Fruit fly (Drosophila melanogaster): ENCODE results near the gene Naglu.

Naglu gene

DNA sequence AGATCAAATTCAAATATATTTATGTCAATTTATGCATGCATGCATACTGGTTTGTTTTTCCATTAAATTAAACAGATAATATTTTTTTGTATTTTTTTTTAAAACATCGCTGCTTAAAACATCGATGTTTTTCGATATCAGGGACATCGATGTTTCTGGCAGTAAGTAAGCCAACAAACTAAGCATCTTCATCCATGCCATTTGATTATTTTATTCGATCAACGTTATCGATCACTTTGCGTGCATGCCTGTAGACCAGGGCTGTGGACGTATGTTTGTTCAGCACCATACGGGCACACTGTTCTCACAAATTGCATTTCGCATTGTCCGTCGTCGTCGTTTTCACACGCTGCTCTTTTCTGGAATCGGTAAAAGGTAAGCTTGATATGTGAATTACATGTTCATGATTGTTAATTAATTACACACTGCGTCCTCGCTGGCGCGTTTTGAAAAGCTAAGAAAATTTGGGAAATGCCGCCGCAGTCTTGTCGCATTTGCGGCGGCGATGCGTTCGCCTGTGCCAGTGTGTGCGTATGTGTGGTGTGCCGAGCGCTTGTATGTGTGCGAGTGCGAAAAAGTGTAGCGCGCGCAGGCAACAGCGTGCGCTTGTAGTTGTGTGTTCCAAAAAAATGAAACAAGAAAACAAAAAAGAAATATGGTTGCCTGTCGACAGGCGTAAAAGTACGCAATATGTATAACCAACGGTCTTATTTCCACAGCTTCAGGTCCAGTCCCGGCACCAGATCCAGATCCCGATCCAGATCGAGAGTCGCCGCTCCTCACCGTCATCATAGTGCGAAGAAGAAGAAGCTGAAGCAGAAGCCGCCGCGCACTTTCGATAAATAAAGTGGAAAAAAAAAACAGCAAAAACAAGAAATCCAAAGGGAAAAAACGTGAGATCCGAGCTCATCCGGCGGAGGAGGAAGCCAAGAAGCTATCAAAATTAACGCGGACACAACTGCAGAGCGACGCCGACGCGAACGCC is 8.1 kb downstream of the Naglu start, which contains the start of gene emb (continued):
- TF ChIP-seq tin (GFP tag; optimal IDR thresholded peaks at IDR 0.05) = peak; percentile 34
- TF ChIP-seq zfh2 (GFP tag; optimal IDR thresholded peaks at IDR 0.05) = peak; percentile 60
- TF ChIP-seq sens-2 (GFP tag; IDR thresholded peaks at IDR 0.05) = no peak
- TF ChIP-seq jing (GFP tag; optimal IDR thresholded peaks at IDR 0.05) = no peak
- no peak for TF ChIP-seq dati (GFP tag; IDR thresholded peaks at IDR 0.05)
- TF ChIP-seq pho (GFP tag; optimal IDR thresholded peaks at IDR 0.05) = peak; percentile 65
- no peak for TF ChIP-seq peb (GFP tag; IDR thresholded peaks at IDR 0.05)
- no peak for TF ChIP-seq sr (GFP tag; IDR thresholded peaks at IDR 0.05)
- no peak for TF ChIP-seq HLH3B (GFP tag; IDR thresholded peaks at IDR 0.05)
- no peak for TF ChIP-seq CG32772 (GFP tag; IDR thresholded peaks at IDR 0.05)
- TF ChIP-seq dmrt11E (tag; optimal IDR thresholded peaks at IDR 0.05) = peak; percentile 48
- TF ChIP-seq eve (GFP tag; optimal IDR thresholded peaks at IDR 0.05) = no peak
- no peak for TF ChIP-seq Neu2 (GFP tag; optimal IDR thresholded peaks at IDR 0.05; ENCODE audit: borderline replicate concordance)
- peak; percentile 59 for TF ChIP-seq Myb (GFP tag; optimal IDR thresholded peaks at IDR 0.05)
- TF ChIP-seq CG12071 (GFP tag; optimal IDR thresholded peaks at IDR 0.05) = no peak
- no peak for TF ChIP-seq Dfd (GFP tag; optimal IDR thresholded peaks at IDR 0.05)
- peak; percentile 55 for TF ChIP-seq vvl (GFP tag; IDR thresholded peaks at IDR 0.05)
- TF ChIP-seq Hmr (GFP tag; optimal IDR thresholded peaks at IDR 0.05) = peak; percentile 80
- peak; percentile 58 for TF ChIP-seq jumu (GFP tag; optimal IDR thresholded peaks at IDR 0.05)
- TF ChIP-seq CG8765 (GFP tag; IDR thresholded peaks at IDR 0.05) = no peak
- no peak for TF ChIP-seq z (GFP tag; IDR thresholded peaks at IDR 0.05)
- no peak for TF ChIP-seq Optix (GFP tag; IDR thresholded peaks at IDR 0.05)
- TF ChIP-seq PHDP (tag; optimal IDR thresholded peaks at IDR 0.05) = no peak
- TF ChIP-seq oc (tag; optimal IDR thresholded peaks at IDR 0.05) = no peak
- TF ChIP-seq CG13775 (GFP tag; optimal IDR thresholded peaks at IDR 0.05) = peak; percentile 55
- TF ChIP-seq hb (GFP tag; IDR thresholded peaks at IDR 0.05; ENCODE audit: partially characterized antibody) = peak; percentile 99
- TF ChIP-seq fu2 (GFP tag; optimal IDR thresholded peaks at IDR 0.05) = peak; percentile 64
- peak; percentile 42 for TF ChIP-seq CG18262 (tag; optimal IDR thresholded peaks at IDR 0.05)
- TF ChIP-seq Max (GFP tag; optimal IDR thresholded peaks at IDR 0.05) = peak; percentile 49
- no peak for TF ChIP-seq ash1 (GFP tag; optimal IDR thresholded peaks at IDR 0.05)
- no peak for TF ChIP-seq seq (GFP tag; IDR thresholded peaks at IDR 0.05)
- peak; percentile 68 for TF ChIP-seq CG9437 (GFP tag; optimal IDR thresholded peaks at IDR 0.05)
- peak; percentile 93 for TF ChIP-seq sna (GFP tag; IDR thresholded peaks at IDR 0.05; ENCODE audit: partially characterized antibody)
- peak; percentile 40 for TF ChIP-seq CG1233 (GFP tag; optimal IDR thresholded peaks at IDR 0.05)
- no peak for TF ChIP-seq abd-A (tag; optimal IDR thresholded peaks at IDR 0.05)
- TF ChIP-seq dysf (GFP tag; IDR thresholded peaks at IDR 0.05) = peak; percentile 57; the same call in 2 of the 3 replicates
- peak; percentile 62 for TF ChIP-seq mam (GFP tag; optimal IDR thresholded peaks at IDR 0.05)
- TF ChIP-seq CG14860 (GFP tag; IDR thresholded peaks at IDR 0.05; ENCODE audit: partially characterized antibody) = peak; percentile 99
- peak; percentile 75 for TF ChIP-seq rib (GFP tag; IDR thresholded peaks at IDR 0.05)
- peak; percentile 29 for TF ChIP-seq CG18764 (GFP tag; optimal IDR thresholded peaks at IDR 0.05)
- peak; percentile 44 for TF ChIP-seq CG8924 (tag; optimal IDR thresholded peaks at IDR 0.05)
- TF ChIP-seq CG10267 (tag; optimal IDR thresholded peaks at IDR 0.05) = peak; percentile 74
- peak; percentile 36; the same call in 1 of the 3 replicates for TF ChIP-seq zfh1 (GFP tag; IDR thresholded peaks at IDR 0.05)
- peak; percentile 99 for TF ChIP-seq cg (GFP tag; optimal IDR thresholded peaks at IDR 0.05)
- peak; percentile 67 for TF ChIP-seq lilli (GFP tag; optimal IDR thresholded peaks at IDR 0.05)
- TF ChIP-seq pnt (GFP tag; optimal IDR thresholded peaks at IDR 0.05) = no peak
- TF ChIP-seq GATAe (GFP tag; conservative IDR thresholded peaks at IDR 0.05) = no peak
- TF ChIP-seq da (GFP tag; optimal IDR thresholded peaks at IDR 0.05) = no peak
- TF ChIP-seq CG11504 (tag; optimal IDR thresholded peaks at IDR 0.05) = no peak

Data from whole organism, embryonic.